Fruit fly (Drosophila melanogaster) whole organism, embryonic: ENCODE data around the gene CG31538.
A peak's percentile ranks its signal among the peaks of the same experiment; 100 is the strongest.

Experiments
- Atf-2 ChIP-seq: fragments of 200-800 bp; sonication (Bioruptor generic); optimal IDR thresholded peaks from 2 replicates; lab custom pipeline; 2016; ENCODE audit warnings: missing biosample characterization, missing genetic modification characterization
- Bdp1 ChIP-seq: fragments of 200-800 bp; sonication (Bioruptor generic); optimal IDR thresholded peaks from 3 replicates; lab custom pipeline; 2016; ENCODE audit warnings: missing biosample characterization, missing genetic modification characterization
- CG13424 ChIP-seq: fragments of 200-800 bp; sonication (Bioruptor generic); optimal IDR thresholded peaks from 2 replicates; lab custom pipeline; 2019; ENCODE audit warnings: missing biosample characterization, mild to moderate bottlenecking, missing genetic modification characterization, moderate library complexity
- CG13894 ChIP-seq: fragments of 200-800 bp; sonication (Bioruptor generic); optimal IDR thresholded peaks from 3 replicates; lab custom pipeline; 2018; ENCODE audit warnings: missing biosample characterization, mild to moderate bottlenecking, missing genetic modification characterization, moderate library complexity
- CG14050 ChIP-seq: fragments of 200-800 bp; sonication (Bioruptor generic); IDR thresholded peaks from 3 replicates; pipeline ENCODE4 v1.3.6; 2022; ENCODE audit warnings: missing biosample characterization, missing genetic modification characterization
- CG1647 ChIP-seq: fragments of 200-800 bp; sonication (Bioruptor generic); optimal IDR thresholded peaks from 3 replicates; lab custom pipeline; 2016; ENCODE audit warnings: missing biosample characterization, missing genetic modification characterization
- CG17186 ChIP-seq: fragments of 200-800 bp; sonication (Bioruptor generic); optimal IDR thresholded peaks from 3 replicates; lab custom pipeline; 2017; ENCODE audit warnings: missing biosample characterization, missing genetic modification reagents, missing genetic modification characterization
- CG17328 ChIP-seq: fragments of 200-800 bp; sonication (Bioruptor generic); IDR thresholded peaks from 2 replicates; pipeline ENCODE4 v1.3.6; 2022; ENCODE audit warnings: missing biosample characterization, missing genetic modification characterization
- CG18599 ChIP-seq: fragments of 200-800 bp; sonication (Bioruptor generic); optimal IDR thresholded peaks from 3 replicates; lab custom pipeline; 2017; ENCODE audit warnings: missing biosample characterization, missing genetic modification characterization, mild to moderate bottlenecking, moderate library complexity, missing genetic modification reagents
- CG2199 ChIP-seq: fragments of 200-800 bp; sonication (Bioruptor generic); IDR thresholded peaks from 3 replicates; pipeline ENCODE4 v1.3.6; 2022; ENCODE audit warnings: missing biosample characterization, missing genetic modification characterization
- CG3065 ChIP-seq: fragments of 200-800 bp; sonication (Bioruptor generic); optimal IDR thresholded peaks from 2 replicates; lab custom pipeline; 2016; ENCODE audit warnings: missing biosample characterization, missing genetic modification characterization
- CG31441 ChIP-seq: fragments of 200-800 bp; sonication (Bioruptor generic); IDR thresholded peaks from 2 replicates; pipeline ENCODE4 v1.3.6; 2022; ENCODE audit warnings: missing biosample characterization, missing genetic modification characterization
- CG3281 ChIP-seq: fragments of 200-800 bp; sonication (Bioruptor generic); optimal IDR thresholded peaks from 3 replicates; lab custom pipeline; 2017; ENCODE audit warnings: missing biosample characterization, mild to moderate bottlenecking, missing genetic modification characterization
- CG4617 ChIP-seq: fragments of 200-800 bp; sonication (Bioruptor generic); optimal IDR thresholded peaks from 3 replicates; lab custom pipeline; 2016; ENCODE audit warnings: missing biosample characterization, missing genetic modification characterization, borderline replicate concordance
- CG5180 ChIP-seq: fragments of 200-800 bp; sonication (Bioruptor generic); optimal IDR thresholded peaks from 3 replicates; lab custom pipeline; 2017; ENCODE audit warnings: missing biosample characterization, missing genetic modification characterization, mild to moderate bottlenecking, moderate library complexity, missing genetic modification reagents
- CG5245 ChIP-seq: fragments of 200-800 bp; sonication (Bioruptor generic); optimal IDR thresholded peaks from 3 replicates; lab custom pipeline; 2016; ENCODE audit warnings: missing biosample characterization, missing genetic modification characterization
- CG6175 ChIP-seq: fragments of 200-800 bp; sonication (Bioruptor generic); IDR thresholded peaks from 3 replicates; pipeline ENCODE4 v1.3.6; 2022; ENCODE audit warnings: missing biosample characterization, missing genetic modification characterization
- CG6654 ChIP-seq: fragments of 200-800 bp; sonication (Bioruptor generic); optimal IDR thresholded peaks from 2 replicates; lab custom pipeline; 2017; ENCODE audit warnings: missing biosample characterization, mild to moderate bottlenecking, missing genetic modification characterization
- CG6791 ChIP-seq: fragments of 200-800 bp; sonication (Bioruptor generic); IDR thresholded peaks from 3 replicates; pipeline ENCODE4 v1.3.6; 2022; ENCODE audit warnings: missing biosample characterization, missing genetic modification characterization; ENCODE audit not compliant: partially characterized antibody
- CG7556 ChIP-seq: fragments of 200-800 bp; sonication (Bioruptor generic); optimal IDR thresholded peaks from 2 replicates; lab custom pipeline; 2017; ENCODE audit warnings: missing biosample characterization, mild to moderate bottlenecking, missing genetic modification characterization
- CG7928 ChIP-seq: fragments of 200-800 bp; sonication (Bioruptor generic); optimal IDR thresholded peaks from 2 replicates; lab custom pipeline; 2017; ENCODE audit warnings: missing biosample characterization, mild to moderate bottlenecking, missing genetic modification characterization
- CG8924 ChIP-seq: fragments of 200-800 bp; optimal IDR thresholded peaks from 3 replicates; lab custom pipeline; 2019; ENCODE audit warnings: missing biosample characterization, mild to moderate bottlenecking, missing genetic modification characterization, moderate library complexity
- CG9797 ChIP-seq: fragments of 200-800 bp; sonication (Bioruptor generic); optimal IDR thresholded peaks from 3 replicates; lab custom pipeline; 2018; ENCODE audit warnings: missing biosample characterization, mild to moderate bottlenecking, missing genetic modification characterization
- CoRest ChIP-seq: fragments of 200-800 bp; sonication (Bioruptor generic); optimal IDR thresholded peaks from 3 replicates; lab custom pipeline; 2018; ENCODE audit warnings: missing biosample characterization, mild to moderate bottlenecking, missing genetic modification characterization, moderate library complexity
- Deaf1 ChIP-seq: fragments of 200-800 bp; optimal IDR thresholded peaks from 3 replicates; lab custom pipeline; 2019; ENCODE audit warnings: missing biosample characterization, mild to moderate bottlenecking, missing genetic modification characterization, moderate library complexity
- E2f1 ChIP-seq: fragments of 200-800 bp; sonication (Bioruptor generic); IDR thresholded peaks from 2 replicates; pipeline ENCODE4 v1.3.6; 2022; ENCODE audit warnings: missing biosample characterization, missing genetic modification characterization
- Fer3 ChIP-seq: fragments of 200-800 bp; sonication (Bioruptor generic); optimal IDR thresholded peaks from 2 replicates; lab custom pipeline; 2018; ENCODE audit warnings: missing biosample characterization, mild to moderate bottlenecking, missing genetic modification characterization, moderate library complexity
- H15 ChIP-seq: fragments of 200-800 bp; sonication (Bioruptor generic); IDR thresholded peaks from 3 replicates; pipeline ENCODE4 v1.3.6; 2022; ENCODE audit warnings: missing biosample characterization, missing genetic modification characterization
- HmgD ChIP-seq: fragments of 200-800 bp; sonication (Bioruptor generic); optimal IDR thresholded peaks from 3 replicates; lab custom pipeline; 2016; ENCODE audit warnings: missing biosample characterization, missing genetic modification characterization
- Mes4 ChIP-seq: fragments of 200-800 bp; sonication (Bioruptor generic); optimal IDR thresholded peaks from 2 replicates; lab custom pipeline; 2016; ENCODE audit warnings: missing biosample characterization, missing genetic modification characterization
- Rfx ChIP-seq: fragments of 200-800 bp; sonication (Bioruptor generic); IDR thresholded peaks from 2 replicates; pipeline ENCODE4 v1.3.6; 2022; ENCODE audit warnings: missing biosample characterization, missing genetic modification characterization
- Sry-δ ChIP-seq: fragments of 200-800 bp; sonication (Bioruptor generic); optimal IDR thresholded peaks from 2 replicates; lab custom pipeline; 2016; ENCODE audit warnings: missing biosample characterization, missing genetic modification characterization
- aop ChIP-seq: fragments of 200-800 bp; sonication (Bioruptor generic); IDR thresholded peaks from 2 replicates; pipeline ENCODE4 v1.3.6; 2022; ENCODE audit warnings: missing biosample characterization, missing genetic modification characterization
- ash1 ChIP-seq: fragments of 200-800 bp; sonication (Bioruptor generic); optimal IDR thresholded peaks from 2 replicates; lab custom pipeline; 2018; ENCODE audit warnings: missing biosample characterization, mild to moderate bottlenecking, missing genetic modification characterization
- br ChIP-seq: fragments of >200 bp; optimal IDR thresholded peaks from 2 replicates; lab custom pipeline; 2017
- caup ChIP-seq: fragments of 200-800 bp; sonication (Bioruptor generic); optimal IDR thresholded peaks from 3 replicates; lab custom pipeline; 2017; ENCODE audit warnings: missing biosample characterization, mild to moderate bottlenecking, missing genetic modification characterization, moderate library complexity; ENCODE audit not compliant: severe bottlenecking
- dan ChIP-seq: fragments of 200-800 bp; sonication (Bioruptor generic); IDR thresholded peaks from 2 replicates; pipeline ENCODE4 v1.3.6; 2022; ENCODE audit warnings: missing biosample characterization, missing genetic modification characterization
- kay ChIP-seq: fragments of 200-800 bp; sonication (Bioruptor generic); optimal IDR thresholded peaks from 2 replicates; lab custom pipeline; 2016; ENCODE audit warnings: missing biosample characterization, missing genetic modification characterization
- knrl ChIP-seq: fragments of 200-800 bp; sonication (Bioruptor generic); IDR thresholded peaks from 3 replicates; pipeline ENCODE4 v1.3.6; 2022; ENCODE audit warnings: missing biosample characterization, missing genetic modification characterization; ENCODE audit not compliant: partially characterized antibody
- lab ChIP-seq: fragments of 200-800 bp; sonication (Bioruptor generic); optimal IDR thresholded peaks from 3 replicates; lab custom pipeline; 2017; ENCODE audit warnings: missing biosample characterization, missing genetic modification characterization, mild to moderate bottlenecking, moderate library complexity, missing genetic modification reagents
- lmd ChIP-seq: fragments of 200-800 bp; sonication (Bioruptor generic); IDR thresholded peaks from 2 replicates; pipeline ENCODE4 v1.3.6; 2022; ENCODE audit warnings: missing biosample characterization, missing genetic modification characterization
- nerfin-1 ChIP-seq: fragments of 200-800 bp; sonication (Bioruptor generic); optimal IDR thresholded peaks from 3 replicates; lab custom pipeline; 2019; ENCODE audit warnings: missing biosample characterization, mild to moderate bottlenecking, missing genetic modification characterization, moderate library complexity
- nom ChIP-seq: fragments of 200-800 bp; sonication (Bioruptor generic); optimal IDR thresholded peaks from 2 replicates; lab custom pipeline; 2017; ENCODE audit warnings: missing biosample characterization, missing genetic modification characterization, mild to moderate bottlenecking, moderate library complexity, missing genetic modification reagents
- ranshi ChIP-seq: fragments of 200-800 bp; sonication (Bioruptor generic); IDR thresholded peaks from 2 replicates; pipeline ENCODE4 v1.3.6; 2022; ENCODE audit warnings: missing biosample characterization, missing genetic modification characterization
- repo ChIP-seq: fragments of 200-800 bp; sonication (Bioruptor generic); optimal IDR thresholded peaks from 2 replicates; lab custom pipeline; 2016; ENCODE audit warnings: missing biosample characterization, missing genetic modification characterization
- seq ChIP-seq: fragments of 200-800 bp; sonication (Bioruptor generic); IDR thresholded peaks from 2 replicates; pipeline ENCODE4 v1.3.6; 2022; ENCODE audit warnings: missing biosample characterization, missing genetic modification characterization
- sr ChIP-seq: fragments of 200-800 bp; sonication (Bioruptor generic); IDR thresholded peaks from 3 replicates; pipeline ENCODE4 v1.3.6; 2022; ENCODE audit warnings: missing biosample characterization, missing genetic modification characterization
- tgo ChIP-seq: fragments of 200-800 bp; sonication (Bioruptor generic); IDR thresholded peaks from 3 replicates; pipeline ENCODE4 v1.3.6; 2022; ENCODE audit warnings: missing biosample characterization, missing genetic modification characterization
- tup ChIP-seq: fragments of 200-800 bp; sonication (Bioruptor generic); optimal IDR thresholded peaks from 2 replicates; lab custom pipeline; 2016; ENCODE audit warnings: missing biosample characterization, mild to moderate bottlenecking, missing genetic modification characterization, moderate library complexity
- tx ChIP-seq: fragments of 200-800 bp; sonication (Bioruptor generic); optimal IDR thresholded peaks from 2 replicates; lab custom pipeline; 2016; ENCODE audit warnings: missing biosample characterization, missing genetic modification characterization
- zf30C ChIP-seq: fragments of 200-800 bp; sonication (Bioruptor generic); optimal IDR thresholded peaks from 3 replicates; lab custom pipeline; 2018; ENCODE audit warnings: missing biosample characterization, mild to moderate bottlenecking, missing genetic modification characterization

The CG31538 gene

DNA sequence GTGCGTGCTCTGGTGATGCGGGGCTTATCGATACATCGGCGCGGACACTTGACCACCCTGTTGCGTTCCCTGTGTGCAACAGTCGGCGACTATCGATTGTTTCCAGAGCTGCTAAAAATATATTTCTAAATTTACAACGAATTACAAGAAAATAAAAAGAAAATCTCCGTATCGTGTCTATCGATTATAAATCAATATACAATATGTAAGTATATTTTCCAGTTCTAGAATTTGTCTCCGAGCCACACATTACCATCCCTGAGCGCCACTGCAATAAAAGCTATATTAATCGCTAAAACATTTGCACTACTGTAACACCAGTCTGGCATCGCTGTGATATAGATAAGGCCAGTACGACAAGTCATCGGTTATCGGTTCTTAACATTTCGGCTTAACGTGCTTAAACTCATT lies 45.4 kb downstream of the CG31538 start, which contains the start of the genes Kat60 and Mms19 (continued):
- TF ChIP-seq Mes4 (GFP tag; lab: Kevin White, UChicago) = peak; percentile 16
- TF ChIP-seq CG2199 (GFP tag; lab: Robert Waterston, UW) = no peak
- TF ChIP-seq CG1647 = peak; percentile 62
- TF ChIP-seq seq = no peak; the same call in 1 of the 2 replicates
- TF ChIP-seq CG3281 (GFP tag; lab: Kevin White, UChicago) = no peak
- TF ChIP-seq knrl (GFP tag; lab: Robert Waterston, UW) = peak; percentile 98
- peak; percentile 59 for TF ChIP-seq lmd (GFP tag; lab: Robert Waterston, UW)
- peak; percentile 51 for TF ChIP-seq Atf-2 (GFP tag; lab: Kevin White, UChicago)
- peak; percentile 43 for TF ChIP-seq Bdp1 (GFP tag; lab: Kevin White, UChicago)
- TF ChIP-seq Rfx (GFP tag; lab: Robert Waterston, UW) = peak; percentile 83
- no peak for TF ChIP-seq ash1 (GFP tag; lab: Kevin White, UChicago)
- no peak for TF ChIP-seq Deaf1 (tag; lab: Kevin White, UChicago)
- peak; percentile 28 for TF ChIP-seq CG4617 (GFP tag; lab: Kevin White, UChicago)
- TF ChIP-seq lab (GFP tag; lab: Kevin White, UChicago) = no peak
- peak; percentile 71 for TF ChIP-seq tgo
- peak; percentile 55 for TF ChIP-seq CG9797 (GFP tag; lab: Kevin White, UChicago)
- peak; percentile 62 for TF ChIP-seq CG18599 (GFP tag; lab: Kevin White, UChicago)
- TF ChIP-seq CG17186 = peak; percentile 91
- peak; percentile 66 for TF ChIP-seq CG8924 (tag; lab: Kevin White, UChicago)
- TF ChIP-seq HmgD = peak; percentile 2
- peak; percentile 58 for TF ChIP-seq kay (GFP tag; lab: Kevin White, UChicago)
- no peak for TF ChIP-seq CG13894 (tag; lab: Kevin White, UChicago)
- peak; percentile 55; the same call in 1 of the 3 replicates for TF ChIP-seq H15 (GFP tag; lab: Robert Waterston, UW)
- TF ChIP-seq nerfin-1 (tag; lab: Kevin White, UChicago) = peak; percentile 25
- peak; percentile 53 for TF ChIP-seq CG7928 (GFP tag; lab: Kevin White, UChicago)
- TF ChIP-seq zf30C = no peak
- peak; percentile 98 for TF ChIP-seq Sry-δ
- TF ChIP-seq CG17328 (GFP tag; lab: Robert Waterston, UW) = peak; percentile 32; the same call in 1 of the 2 replicates
- TF ChIP-seq CG3065 (GFP tag; lab: Kevin White, UChicago) = peak; percentile 47
- TF ChIP-seq E2f1 (GFP tag; lab: Robert Waterston, UW) = peak; percentile 62; the same call in 1 of the 2 replicates
- no peak for TF ChIP-seq CG14050 (GFP tag; lab: Robert Waterston, UW)
- no peak for TF ChIP-seq dan
- no peak for TF ChIP-seq caup (GFP tag; lab: Kevin White, UChicago)
- TF ChIP-seq repo (GFP tag; lab: Kevin White, UChicago) = no peak
- TF ChIP-seq CG6654 (GFP tag; lab: Kevin White, UChicago) = no peak
- no peak for TF ChIP-seq aop (GFP tag; lab: Robert Waterston, UW)
- TF ChIP-seq CG31441 (GFP tag; lab: Robert Waterston, UW) = no peak
- peak; percentile 46 for TF ChIP-seq Fer3 (tag; lab: Kevin White, UChicago)
- no peak for TF ChIP-seq CG5180 (GFP tag; lab: Kevin White, UChicago)
- peak; percentile 60 for TF ChIP-seq tx (GFP tag; lab: Kevin White, UChicago)
- no peak for TF ChIP-seq tup
- TF ChIP-seq ranshi (GFP tag; lab: Robert Waterston, UW) = peak; percentile 61; the same call in 1 of the 2 replicates
- peak; percentile 94 for TF ChIP-seq CG6791 (GFP tag; lab: Robert Waterston, UW)
- TF ChIP-seq CG13424 (tag; lab: Kevin White, UChicago) = peak; percentile 61
- TF ChIP-seq nom (GFP tag; lab: Kevin White, UChicago) = no peak
- TF ChIP-seq sr = no peak
- peak; percentile 48; the same call in 1 of the 3 replicates for TF ChIP-seq CG6175 (GFP tag; lab: Robert Waterston, UW)
- peak; percentile 75 for TF ChIP-seq CoRest
- no peak for TF ChIP-seq CG7556
- no peak for TF ChIP-seq br (lab: Kevin White, UChicago)
- peak; percentile 13 for TF ChIP-seq CG5245 (GFP tag; lab: Kevin White, UChicago)
